Fruit fly (Drosophila melanogaster) whole organism: ENCODE data around the gene CG6277.

Experiments
- CG8478 ChIP-seq: fragments of >200 bp; optimal IDR thresholded peaks from 2 replicates; lab custom pipeline; 2018; ENCODE audit warnings: inconsistent platforms
- Dll ChIP-seq: fragments of >200 bp; optimal IDR thresholded peaks from 2 replicates; lab custom pipeline; 2017
- EcR ChIP-seq, 2 experiments: fragments of >200 bp; optimal IDR thresholded peaks; 2 replicates each; lab custom pipeline; 2017; ENCODE audit warnings: missing biosample characterization in 2 of 2, missing genetic modification characterization in 2 of 2, missing genetic modification reagents in 2 of 2
- pan ChIP-seq: fragments of >200 bp; optimal IDR thresholded peaks from 2 replicates; lab custom pipeline; 2017
- psq ChIP-seq: fragments of >200 bp; optimal IDR thresholded peaks from 2 replicates; lab custom pipeline; 2017
- usp ChIP-seq: fragments of >200 bp; optimal IDR thresholded peaks from 2 replicates; lab custom pipeline; 2017; ENCODE audit warnings: missing biosample characterization, missing genetic modification characterization, mixed read lengths

CG6277 gene

dm6 chr3R:26989802-26990509 is 33.1 kb downstream of the CG6277 start, which contains the start of gene CG31076:
Gene CG31076, minus strand, starts transcription at chr3R:26989852.
- TF ChIP-seq EcR (GFP tag; optimal IDR thresholded peaks at IDR 0.05; lab: Kevin White, UChicago) (peak in 1 of 2 experiments; percentile 43), pan (lab: Kevin White, UChicago) (peak; percentile 83), Dll (lab: Kevin White, UChicago) (no peak)

- TF ChIP-seq CG8478 (lab: Kevin White, UChicago) (no peak), pan (lab: Kevin White, UChicago) (no peak), psq (peak; percentile 41)
Measured at dm6 chr3R:26988412-26988981, 34.5 kb downstream of the CG6277 start, which contains the start of gene CG31075. Gene CG31075, minus strand, starts transcription at chr3R:26988517.

- no peak for TF ChIP-seq CG8478 (lab: Kevin White, UChicago)
- no peak for TF ChIP-seq pan (lab: Kevin White, UChicago)
- no peak for TF ChIP-seq EcR (GFP tag; optimal IDR thresholded peaks at IDR 0.05; lab: Kevin White, UChicago)
- no peak for TF ChIP-seq Dll (lab: Kevin White, UChicago)
Measured at dm6 chr3R:26987455-26987854, 35.6 kb downstream of the CG6277 start.

dm6 chr3R:26984437-26984836 is 38.6 kb downstream of the CG6277 start:
- TF ChIP-seq usp (GFP tag; lab: Kevin White, UChicago) (no peak), EcR (GFP tag; optimal IDR thresholded peaks at IDR 0.05; lab: Kevin White, UChicago) (no peak), pan (lab: Kevin White, UChicago) (no peak), CG8478 (lab: Kevin White, UChicago) (no peak), Dll (lab: Kevin White, UChicago) (no peak), psq (no peak)

- TF ChIP-seq EcR (GFP tag; optimal IDR thresholded peaks at IDR 0.05; lab: Kevin White, UChicago) (no peak), pan (lab: Kevin White, UChicago) (no peak)
Measured at dm6 chr3R:26982106-26982505, 40.9 kb downstream of the CG6277 start.

- TF ChIP-seq usp (GFP tag; lab: Kevin White, UChicago) (no peak), EcR (GFP tag; optimal IDR thresholded peaks at IDR 0.05; lab: Kevin White, UChicago) (no peak), pan (lab: Kevin White, UChicago) (no peak), Dll (lab: Kevin White, UChicago) (no peak), CG8478 (lab: Kevin White, UChicago) (no peak), psq (no peak)
Measured at dm6 chr3R:26980282-26980691, 42.7 kb downstream of the CG6277 start.

dm6 chr3R:26978241-26978640 is 44.8 kb downstream of the CG6277 start, which contains the start of the genes CG14253 and CG46313:
Gene CG14253, plus strand, starts transcription at chr3R:26978541.
Gene CG46313, plus strand, starts transcription at chr3R:26978541.
- no peak for TF ChIP-seq Dll (lab: Kevin White, UChicago)
- no peak for TF ChIP-seq pan (lab: Kevin White, UChicago)
- no peak for TF ChIP-seq psq
- TF ChIP-seq usp (GFP tag; lab: Kevin White, UChicago), result no peak
- TF ChIP-seq EcR (GFP tag; optimal IDR thresholded peaks at IDR 0.05; lab: Kevin White, UChicago), result no peak
- no peak for TF ChIP-seq CG8478 (lab: Kevin White, UChicago)
